Fruit fly (Drosophila melanogaster): ENCODE data around the gene CG13002.

DNA sequence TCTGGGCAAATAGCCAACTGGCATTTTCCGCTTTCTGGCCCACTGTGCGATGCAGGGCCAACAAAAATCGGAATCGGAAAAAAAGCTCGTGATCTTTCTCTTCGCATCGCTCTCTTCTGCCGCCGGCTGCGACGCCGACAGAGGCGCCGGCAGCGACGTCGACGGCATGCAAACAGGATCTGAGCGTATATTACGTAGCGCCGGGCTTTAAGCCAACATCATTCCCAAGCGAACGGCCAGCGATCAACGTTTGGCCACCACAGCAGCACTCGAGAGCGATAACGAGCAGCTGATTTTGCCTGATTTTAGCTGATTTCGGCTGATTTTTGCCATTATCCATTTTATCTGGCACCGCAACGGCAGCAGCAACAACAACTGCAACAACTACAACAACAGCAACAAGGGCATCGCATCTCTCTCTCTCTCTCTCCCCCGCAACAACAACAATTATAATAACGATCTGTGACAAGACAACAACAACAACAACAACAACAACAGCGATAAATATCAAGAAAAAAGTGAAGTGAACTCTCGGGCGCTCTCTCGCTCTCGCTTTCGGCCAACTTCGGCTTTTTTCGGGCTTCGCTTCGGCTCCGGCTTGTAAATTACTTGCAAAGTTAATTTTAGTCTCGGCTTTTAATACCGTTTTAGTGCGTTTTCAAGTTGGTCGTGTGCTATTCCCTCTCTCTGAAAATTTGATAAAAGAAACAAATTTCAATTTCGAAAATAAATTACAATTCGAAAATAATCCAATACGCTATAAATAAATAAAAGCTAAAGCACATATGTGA is 23.6 kb downstream of the CG13002 start, which contains the start of gene CG4928:
- TF ChIP-seq CG8478 (optimal IDR thresholded peaks at IDR 0.05) (no peak), CTCF (optimal IDR thresholded peaks at IDR 0.05) (no peak)

Measured in S2 (cell line).